Fruit fly (Drosophila melanogaster): ENCODE results near the gene RpS25.

DNA sequence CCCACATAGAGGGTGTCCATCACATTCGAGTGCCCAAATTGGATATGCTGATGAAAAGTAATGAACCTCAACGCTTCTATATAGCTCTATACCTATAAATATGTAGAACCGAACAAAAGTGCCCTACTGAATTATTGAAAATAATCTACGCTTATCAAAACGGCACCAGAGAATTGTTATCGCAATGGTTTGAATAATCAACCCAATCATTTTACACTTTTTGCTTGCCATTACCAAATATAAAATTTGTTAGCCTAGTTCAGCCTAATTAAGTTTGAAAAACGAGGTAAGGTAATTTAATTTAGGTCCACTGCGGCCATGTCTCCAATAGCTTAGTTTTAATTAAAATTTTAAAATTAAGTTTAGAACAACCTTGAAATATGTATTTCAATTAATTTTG, 40.3 kb downstream of the RpS25 start:
- no peak for TF ChIP-seq ttk (optimal IDR thresholded peaks at IDR 0.05)
- TF ChIP-seq insv (optimal IDR thresholded peaks at IDR 0.05), result no peak
- no peak for TF ChIP-seq psq (optimal IDR thresholded peaks at IDR 0.05)
- TF ChIP-seq Sin3A (optimal IDR thresholded peaks at IDR 0.05), result no peak
- no peak for TF ChIP-seq h (optimal IDR thresholded peaks at IDR 0.05)
